Fruit fly (Drosophila melanogaster) whole organism, embryonic: ENCODE data around the gene Atg18b.

ENCODE experiments used
- Asciz ChIP-seq: fragments of 200-800 bp; sonication (Bioruptor generic); optimal IDR thresholded peaks from 2 replicates; lab custom pipeline; 2017; ENCODE audit warnings: missing biosample characterization, mild to moderate bottlenecking, missing genetic modification characterization, missing genetic modification reagents
- Awh ChIP-seq: fragments of 200-800 bp; sonication (Bioruptor generic); IDR thresholded peaks from 2 replicates; pipeline ENCODE4, ENCODE4 v1.3.6; 2022; ENCODE audit warnings: missing biosample characterization, missing genetic modification characterization
- CG10543 ChIP-seq: fragments of 200-800 bp; sonication (Bioruptor generic); optimal IDR thresholded peaks from 3 replicates; lab custom pipeline; 2017; ENCODE audit warnings: missing biosample characterization, mild to moderate bottlenecking, missing genetic modification characterization, moderate library complexity
- CG11398 ChIP-seq: fragments of 200-800 bp; sonication (Bioruptor generic); optimal IDR thresholded peaks from 2 replicates; lab custom pipeline; 2016; ENCODE audit warnings: missing biosample characterization, missing genetic modification characterization
- CG12155 ChIP-seq: fragments of 200-800 bp; sonication (Bioruptor generic); optimal IDR thresholded peaks from 3 replicates; lab custom pipeline; 2016; ENCODE audit warnings: missing biosample characterization, missing genetic modification characterization
- CG13894 ChIP-seq: fragments of 200-800 bp; sonication (Bioruptor generic); optimal IDR thresholded peaks from 3 replicates; lab custom pipeline; 2018; ENCODE audit warnings: missing biosample characterization, mild to moderate bottlenecking, missing genetic modification characterization, moderate library complexity
- CG16779 ChIP-seq: fragments of 200-800 bp; sonication (Bioruptor generic); IDR thresholded peaks from 2 replicates; pipeline ENCODE4 v1.3.6; 2022; ENCODE audit warnings: missing biosample characterization, missing genetic modification characterization
- CG16815 ChIP-seq: fragments of 200-800 bp; sonication (Bioruptor generic); optimal IDR thresholded peaks from 3 replicates; lab custom pipeline; 2017; ENCODE audit warnings: missing biosample characterization, mild to moderate bottlenecking, missing genetic modification characterization
- CG17568 ChIP-seq: fragments of 200-800 bp; sonication (Bioruptor generic); optimal IDR thresholded peaks from 2 replicates; lab custom pipeline; 2018; ENCODE audit warnings: missing biosample characterization, mild to moderate bottlenecking, missing genetic modification characterization, moderate library complexity
- CG2202 ChIP-seq: fragments of 200-800 bp; sonication (Bioruptor generic); optimal IDR thresholded peaks from 2 replicates; lab custom pipeline; 2018; ENCODE audit warnings: missing biosample characterization, mild to moderate bottlenecking, missing genetic modification characterization
- CG30431 ChIP-seq: fragments of 200-800 bp; sonication (Bioruptor generic); optimal IDR thresholded peaks from 2 replicates; lab custom pipeline; 2017; ENCODE audit warnings: missing biosample characterization, missing genetic modification characterization
- CG5180 ChIP-seq: fragments of 200-800 bp; sonication (Bioruptor generic); optimal IDR thresholded peaks from 3 replicates; lab custom pipeline; 2017; ENCODE audit warnings: missing biosample characterization, missing genetic modification characterization, mild to moderate bottlenecking, moderate library complexity, missing genetic modification reagents
- CG6254 ChIP-seq: fragments of 200-800 bp; sonication (Bioruptor generic); optimal IDR thresholded peaks from 3 replicates; lab custom pipeline; 2017; ENCODE audit warnings: mild to moderate bottlenecking, missing biosample characterization, missing genetic modification reagents, missing genetic modification characterization
- CG6654 ChIP-seq: fragments of 200-800 bp; sonication (Bioruptor generic); optimal IDR thresholded peaks from 2 replicates; lab custom pipeline; 2017; ENCODE audit warnings: missing biosample characterization, mild to moderate bottlenecking, missing genetic modification characterization
- CG8281 ChIP-seq: fragments of 200-800 bp; sonication (Bioruptor generic); optimal IDR thresholded peaks from 2 replicates; lab custom pipeline; 2018; ENCODE audit warnings: missing biosample characterization, mild to moderate bottlenecking, missing genetic modification characterization, moderate library complexity
- CG9797 ChIP-seq: fragments of 200-800 bp; sonication (Bioruptor generic); optimal IDR thresholded peaks from 3 replicates; lab custom pipeline; 2018; ENCODE audit warnings: missing biosample characterization, mild to moderate bottlenecking, missing genetic modification characterization
- Dfd ChIP-seq, 2 experiments: fragments of >200 bp; optimal IDR thresholded peaks; 2 replicates each; lab custom pipeline; 2017; ENCODE audit warnings: missing biosample characterization in 2 of 2, missing genetic modification characterization in 2 of 2
- Fer1 ChIP-seq: fragments of 200-800 bp; sonication (Bioruptor generic); optimal IDR thresholded peaks from 2 replicates; lab custom pipeline; 2017; ENCODE audit warnings: missing biosample characterization, mild to moderate bottlenecking, missing genetic modification characterization
- Hsf ChIP-seq: fragments of 200-800 bp; sonication (Bioruptor generic); optimal IDR thresholded peaks from 3 replicates; lab custom pipeline; 2016; ENCODE audit warnings: missing biosample characterization, missing genetic modification characterization
- Jarid2 ChIP-seq: fragments of 200-800 bp; sonication (Bioruptor generic); optimal IDR thresholded peaks from 3 replicates; lab custom pipeline; 2017; ENCODE audit warnings: mild to moderate bottlenecking, missing biosample characterization, missing genetic modification reagents, missing genetic modification characterization
- MTF-1 ChIP-seq: fragments of 200-800 bp; sonication (Bioruptor generic); optimal IDR thresholded peaks from 2 replicates; lab custom pipeline; 2018; ENCODE audit warnings: missing biosample characterization, mild to moderate bottlenecking, missing genetic modification characterization, borderline replicate concordance
- NC2α ChIP-seq: fragments of 200-800 bp; sonication (Bioruptor generic); optimal IDR thresholded peaks from 2 replicates; lab custom pipeline; 2016; ENCODE audit warnings: missing biosample characterization, missing genetic modification characterization
- NK7.1 ChIP-seq: fragments of 200-800 bp; sonication (Bioruptor generic); optimal IDR thresholded peaks from 3 replicates; lab custom pipeline; 2016; ENCODE audit warnings: missing biosample characterization, missing genetic modification characterization
- Sin3A ChIP-seq: fragments of >200 bp; optimal IDR thresholded peaks from 2 replicates; lab custom pipeline; 2018
- Sry-β ChIP-seq: fragments of 200-800 bp; sonication (Bioruptor generic); optimal IDR thresholded peaks from 2 replicates; lab custom pipeline; 2018; ENCODE audit warnings: missing biosample characterization, mild to moderate bottlenecking, missing genetic modification characterization, moderate library complexity
- Ssrp ChIP-seq: fragments of 200-800 bp; sonication (Bioruptor generic); optimal IDR thresholded peaks from 2 replicates; lab custom pipeline; 2018; ENCODE audit warnings: missing biosample characterization, mild to moderate bottlenecking, missing genetic modification characterization, moderate library complexity
- Stat92E ChIP-seq, 3 experiments: fragments of >200 bp in 2 of 3; fragments of 200-800 bp in 1 of 3; sonication (Bioruptor generic) in 1 of 3; optimal IDR thresholded peaks; 2 replicates each; lab custom pipeline; 2017 to 2019; ENCODE audit warnings: missing biosample characterization in 3 of 3, missing genetic modification characterization in 3 of 3, mild to moderate bottlenecking in 1 of 3, moderate library complexity in 1 of 3
- ci ChIP-seq: fragments of 200-800 bp; sonication (Bioruptor generic); IDR thresholded peaks from 3 replicates; pipeline ENCODE4 v1.3.6; 2022; ENCODE audit warnings: missing biosample characterization, missing genetic modification characterization
- corto ChIP-seq: fragments of 200-800 bp; sonication (Bioruptor generic); optimal IDR thresholded peaks from 2 replicates; lab custom pipeline; 2016; ENCODE audit warnings: missing biosample characterization, mild to moderate bottlenecking, missing genetic modification characterization, moderate library complexity
- da ChIP-seq: fragments of 200-800 bp; sonication (Bioruptor generic); optimal IDR thresholded peaks from 2 replicates; lab custom pipeline; 2016; ENCODE audit warnings: missing biosample characterization, missing genetic modification characterization
- exex ChIP-seq: fragments of 200-800 bp; sonication (Bioruptor generic); optimal IDR thresholded peaks from 4 replicates; lab custom pipeline; 2018; ENCODE audit warnings: missing biosample characterization, mild to moderate bottlenecking, missing genetic modification characterization, moderate library complexity
- fd3F ChIP-seq: fragments of 200-800 bp; sonication (Bioruptor generic); optimal IDR thresholded peaks from 2 replicates; lab custom pipeline; 2018; ENCODE audit warnings: missing biosample characterization, mild to moderate bottlenecking, missing genetic modification characterization, moderate library complexity
- knrl ChIP-seq: fragments of 200-800 bp; sonication (Bioruptor generic); IDR thresholded peaks from 3 replicates; pipeline ENCODE4 v1.3.6; 2022; ENCODE audit warnings: missing biosample characterization, missing genetic modification characterization; ENCODE audit not compliant: partially characterized antibody
- lbe ChIP-seq: fragments of 200-800 bp; sonication (Bioruptor generic); optimal IDR thresholded peaks from 2 replicates; lab custom pipeline; 2016; ENCODE audit warnings: missing biosample characterization, mild to moderate bottlenecking, missing genetic modification characterization
- nau ChIP-seq: fragments of 200-800 bp; sonication (Bioruptor generic); optimal IDR thresholded peaks from 3 replicates; lab custom pipeline; 2017; ENCODE audit warnings: missing biosample characterization, mild to moderate bottlenecking, missing genetic modification characterization, missing genetic modification reagents
- nom ChIP-seq: fragments of 200-800 bp; sonication (Bioruptor generic); optimal IDR thresholded peaks from 2 replicates; lab custom pipeline; 2017; ENCODE audit warnings: missing biosample characterization, missing genetic modification characterization, mild to moderate bottlenecking, moderate library complexity, missing genetic modification reagents
- odd ChIP-seq: fragments of 200-800 bp; sonication (Bioruptor generic); optimal IDR thresholded peaks from 2 replicates; lab custom pipeline; 2017; ENCODE audit warnings: missing biosample characterization, mild to moderate bottlenecking, missing genetic modification characterization
- pho ChIP-seq: fragments of 200-800 bp; sonication (Bioruptor generic); optimal IDR thresholded peaks from 2 replicates; lab custom pipeline; 2016; ENCODE audit warnings: missing biosample characterization, missing genetic modification characterization
- pita ChIP-seq: fragments of 200-800 bp; sonication (Bioruptor generic); optimal IDR thresholded peaks from 2 replicates; lab custom pipeline; 2017; ENCODE audit warnings: missing biosample characterization, mild to moderate bottlenecking, missing genetic modification characterization
- psq ChIP-seq: fragments of 200-800 bp; sonication (Bioruptor generic); optimal IDR thresholded peaks from 2 replicates; lab custom pipeline; 2017; ENCODE audit warnings: missing biosample characterization, missing genetic modification characterization
- sim ChIP-seq: fragments of 200-800 bp; sonication (Bioruptor generic); IDR thresholded peaks from 2 replicates; pipeline ENCODE4 v1.3.6; 2022; ENCODE audit warnings: missing biosample characterization, missing genetic modification characterization
- sna ChIP-seq: fragments of 200-800 bp; sonication (Bioruptor generic); IDR thresholded peaks from 2 replicates; pipeline ENCODE4 v1.3.6; 2022; ENCODE audit warnings: missing biosample characterization, missing genetic modification characterization; ENCODE audit not compliant: partially characterized antibody
- sqz ChIP-seq: fragments of 200-800 bp; sonication (Bioruptor generic); optimal IDR thresholded peaks from 3 replicates; lab custom pipeline; 2018; ENCODE audit warnings: missing biosample characterization, mild to moderate bottlenecking, missing genetic modification characterization
- stwl ChIP-seq: fragments of 200-800 bp; sonication (Bioruptor generic); optimal IDR thresholded peaks from 3 replicates; lab custom pipeline; 2018; ENCODE audit warnings: missing biosample characterization, mild to moderate bottlenecking, missing genetic modification characterization, moderate library complexity
- toy ChIP-seq: fragments of 200-800 bp; sonication (Bioruptor generic); IDR thresholded peaks from 2 replicates; pipeline ENCODE4 v1.3.6; 2022; ENCODE audit warnings: missing biosample characterization, missing genetic modification characterization

Gene Atg18b

DNA sequence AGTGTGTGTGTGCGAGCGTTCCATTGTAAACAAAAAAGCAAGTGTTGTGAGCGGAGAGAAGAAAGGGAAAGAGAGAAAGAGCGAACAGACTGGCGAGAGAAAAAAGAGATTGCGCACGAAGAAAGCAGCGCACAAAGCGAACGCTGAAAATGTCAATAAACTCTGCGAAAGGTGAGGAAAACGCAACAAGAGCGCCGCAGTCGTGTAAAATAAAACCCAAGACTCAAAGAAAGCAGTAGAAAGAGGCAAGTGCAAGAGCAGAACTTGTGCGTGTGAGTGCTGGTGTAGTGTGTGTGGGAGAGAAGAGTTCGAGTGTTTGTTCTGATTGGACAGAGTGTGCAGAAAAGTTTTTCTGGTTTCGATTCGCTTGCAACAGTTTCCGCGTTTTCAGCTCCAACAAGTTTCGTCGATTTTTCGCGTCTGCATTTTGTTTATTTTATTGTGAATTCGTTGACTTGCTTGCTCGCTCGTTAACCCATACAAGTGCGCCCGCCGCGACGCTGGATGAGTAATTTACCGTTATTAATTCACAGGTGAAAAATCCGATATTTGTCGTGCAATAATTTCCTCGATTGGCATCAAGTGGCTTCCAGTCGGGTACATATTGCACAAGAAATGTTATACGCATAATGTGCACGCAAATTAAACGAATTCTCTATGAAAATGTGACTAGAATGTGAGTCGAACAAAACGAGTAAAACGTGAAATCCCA lies 17.5 kb upstream of the Atg18b start (continued):
- TF ChIP-seq CG16815 (GFP tag; lab: Kevin White, UChicago) (no peak), Sry-β (no peak), odd (GFP tag; lab: Kevin White, UChicago) (no peak), sqz (GFP tag; lab: Kevin White, UChicago) (peak; percentile 46), CG13894 (tag; lab: Kevin White, UChicago) (no peak), CG6654 (GFP tag; lab: Kevin White, UChicago) (no peak), da (GFP tag; lab: Kevin White, UChicago) (no peak), CG2202 (no peak), pita (GFP tag; lab: Kevin White, UChicago) (peak; percentile 28), NK7.1 (GFP tag; lab: Kevin White, UChicago) (no peak), CG10543 (GFP tag; lab: Kevin White, UChicago) (no peak), CG17568 (GFP tag; lab: Kevin White, UChicago) (no peak), Jarid2 (GFP tag; lab: Kevin White, UChicago) (peak; percentile 26), CG6254 (GFP tag; lab: Kevin White, UChicago) (no peak), pho (GFP tag; lab: Kevin White, UChicago) (no peak), psq (GFP tag; lab: Kevin White, UChicago) (peak; percentile 94), toy (GFP tag; lab: Robert Waterston, UW) (no peak), CG16779 (no peak), CG11398 (no peak), Fer1 (GFP tag; lab: Kevin White, UChicago) (no peak), ci (GFP tag; lab: Robert Waterston, UW) (no peak), CG12155 (GFP tag; lab: Kevin White, UChicago) (no peak), Awh (GFP tag; lab: Robert Waterston, UW) (no peak), Stat92E (GFP tag; optimal IDR thresholded peaks at IDR 0.05; lab: Kevin White, UChicago) (no peak), Sin3A (no peak), CG8281 (tag; lab: Kevin White, UChicago) (no peak), fd3F (no peak), MTF-1 (no peak), CG9797 (GFP tag; lab: Kevin White, UChicago) (no peak), NC2α (no peak), nau (GFP tag; lab: Kevin White, UChicago) (no peak), lbe (GFP tag; lab: Kevin White, UChicago) (peak; percentile 52), sna (GFP tag; lab: Robert Waterston, UW) (no peak), knrl (GFP tag; lab: Robert Waterston, UW) (no peak), Asciz (GFP tag; lab: Kevin White, UChicago) (peak; percentile 6), CG30431 (GFP tag; lab: Kevin White, UChicago) (no peak), CG5180 (peak; percentile 68), Hsf (GFP tag; lab: Kevin White, UChicago) (no peak), nom (GFP tag; lab: Kevin White, UChicago) (peak; percentile 49), Dfd (GFP tag; optimal IDR thresholded peaks at IDR 0.05; lab: Kevin White, UChicago) (no peak), exex (tag; lab: Kevin White, UChicago) (no peak), corto (GFP tag; lab: Kevin White, UChicago) (peak; percentile 76), stwl (peak; percentile 22), sim (GFP tag; lab: Robert Waterston, UW) (no peak), Ssrp (tag; lab: Kevin White, UChicago) (no peak)
- TF ChIP-seq, all 482 proteins: peak for 31
